Worm (Caenorhabditis elegans) whole organism, young adult: ENCODE results near the gene str-144.

ENCODE experiments used
- B0035.1 ChIP-seq: sonication (generic microtip); optimal IDR thresholded peaks from 2 replicates; lab custom pipeline; 2016; ENCODE audit warnings: missing genetic modification characterization, mild to moderate bottlenecking, missing compliant biosample characterization, missing genotype, missing genetic modification reagents
- B0261.1 ChIP-seq: sonication (generic microtip); optimal IDR thresholded peaks from 2 replicates; lab custom pipeline; 2016; ENCODE audit warnings: mild to moderate bottlenecking, missing genetic modification characterization, moderate library complexity, missing compliant biosample characterization
- C06A6.2 ChIP-seq: fragments of 200-800 bp; sonication (Bioruptor generic); conservative IDR thresholded peaks from 2 replicates; pipeline ENCODE4 v1.3.6; 2022; ENCODE audit warnings: missing genetic modification characterization, missing compliant biosample characterization
- C17E4.6 ChIP-seq: fragments of 200-800 bp; sonication (Bioruptor generic); IDR thresholded peaks from 2 replicates; pipeline ENCODE4 v1.3.6; 2022; ENCODE audit warnings: missing genetic modification reagents, missing genetic modification characterization, missing compliant biosample characterization
- F33H1.4 ChIP-seq: fragments of 200-800 bp; sonication (Bioruptor generic); IDR thresholded peaks from 2 replicates; pipeline ENCODE4 v1.3.6; 2022; ENCODE audit warnings: missing genetic modification reagents, missing genetic modification characterization, missing compliant biosample characterization
- F37B4.10 ChIP-seq: fragments of 200-800 bp; sonication (Bioruptor generic); IDR thresholded peaks from 2 replicates; pipeline ENCODE4 v1.3.6; 2022; ENCODE audit warnings: missing genetic modification characterization, missing compliant biosample characterization
- F39B2.1 ChIP-seq: fragments of 200-800 bp; sonication (Bioruptor generic); IDR thresholded peaks from 2 replicates; pipeline ENCODE4 v1.3.6; 2022; ENCODE audit warnings: missing genetic modification reagents, missing genetic modification characterization, missing compliant biosample characterization
- K11D2.4 ChIP-seq: fragments of 200-800 bp; sonication (Bioruptor generic); IDR thresholded peaks from 2 replicates; pipeline ENCODE4 v1.3.6; 2022; ENCODE audit warnings: missing genetic modification reagents, missing genetic modification characterization, missing compliant biosample characterization
- K12H6.12 ChIP-seq: fragments of 200-800 bp; sonication (Bioruptor generic); optimal IDR thresholded peaks from 2 replicates; lab custom pipeline; 2018; ENCODE audit warnings: mild to moderate bottlenecking, missing genetic modification characterization, missing compliant biosample characterization
- T26A5.8 ChIP-seq: sonication (generic microtip); optimal IDR thresholded peaks from 2 replicates; lab custom pipeline; 2016; ENCODE audit warnings: missing genetic modification characterization, missing compliant biosample characterization
- Y67H2A.10 ChIP-seq: fragments of 200-800 bp; sonication (Bioruptor generic); conservative IDR thresholded peaks from 2 replicates; pipeline ENCODE4 v1.3.6; 2022; ENCODE audit warnings: missing genetic modification reagents, missing genetic modification characterization, missing compliant biosample characterization
- Y79H2A.3 ChIP-seq: fragments of 200-800 bp; sonication (Bioruptor generic); conservative IDR thresholded peaks from 2 replicates; pipeline ENCODE4 v1.3.6; 2022; ENCODE audit warnings: missing genetic modification reagents, missing genetic modification characterization, missing compliant biosample characterization
- Y95B8A.8 ChIP-seq: fragments of 200-800 bp; sonication (Bioruptor generic); IDR thresholded peaks from 2 replicates; pipeline ENCODE4 v1.3.6; 2022; ENCODE audit warnings: missing genetic modification reagents, missing genetic modification characterization, missing compliant biosample characterization
- akir-1 ChIP-seq: fragments of 200-800 bp; sonication (Bioruptor generic); optimal IDR thresholded peaks from 2 replicates; lab custom pipeline; 2018; ENCODE audit warnings: mild to moderate bottlenecking, missing genetic modification characterization, moderate library complexity, missing compliant biosample characterization
- aptf-2 ChIP-seq: fragments of 200-800 bp; sonication (Bioruptor generic); conservative IDR thresholded peaks from 2 replicates; pipeline ENCODE4 v1.3.6; 2022; ENCODE audit warnings: missing genetic modification reagents, missing genetic modification characterization, missing compliant biosample characterization
- attf-3 ChIP-seq: fragments of 200-800 bp; sonication (Bioruptor generic); conservative IDR thresholded peaks from 2 replicates; pipeline ENCODE4 v1.3.6; 2022; ENCODE audit warnings: missing genetic modification reagents, missing genetic modification characterization, missing compliant biosample characterization
- bed-2 ChIP-seq: fragments of 200-800 bp; sonication (Bioruptor generic); IDR thresholded peaks from 2 replicates; pipeline ENCODE4 v1.3.6; 2022; ENCODE audit warnings: missing genetic modification reagents, missing genetic modification characterization, missing compliant biosample characterization
- ccch-3 ChIP-seq: fragments of 200-800 bp; sonication (Bioruptor generic); optimal IDR thresholded peaks from 2 replicates; lab custom pipeline; 2018; ENCODE audit warnings: mild to moderate bottlenecking, missing genetic modification characterization, missing compliant biosample characterization
- cebp-2 ChIP-seq: fragments of 200-800 bp; sonication (Bioruptor generic); IDR thresholded peaks from 2 replicates; pipeline ENCODE4 v1.3.6; 2022; ENCODE audit warnings: missing genetic modification characterization, missing compliant biosample characterization
- ceh-100 ChIP-seq: fragments of 200-800 bp; sonication (Bioruptor generic); IDR thresholded peaks from 2 replicates; pipeline ENCODE4 v1.3.6; 2022; ENCODE audit warnings: missing genetic modification reagents, missing genetic modification characterization, missing compliant biosample characterization
- ceh-40 ChIP-seq: fragments of 200-800 bp; sonication (Bioruptor generic); IDR thresholded peaks from 2 replicates; pipeline ENCODE4 v1.3.6; 2022; ENCODE audit warnings: missing genetic modification characterization, missing compliant biosample characterization
- egl-44 ChIP-seq: fragments of 200-800 bp; sonication (Bioruptor generic); IDR thresholded peaks from 2 replicates; pipeline ENCODE4 v1.3.6; 2022; ENCODE audit warnings: missing genetic modification reagents, missing genetic modification characterization, missing compliant biosample characterization
- egrh-3 ChIP-seq: fragments of 200-800 bp; sonication (Bioruptor generic); IDR thresholded peaks from 2 replicates; pipeline ENCODE4 v1.3.6; 2022; ENCODE audit warnings: missing genetic modification reagents, missing genetic modification characterization, missing compliant biosample characterization
- gei-17 ChIP-seq: fragments of 200-800 bp; sonication (Bioruptor generic); optimal IDR thresholded peaks from 2 replicates; lab custom pipeline; 2018; ENCODE audit warnings: mild to moderate bottlenecking, missing genetic modification characterization, missing compliant biosample characterization
- him-1 ChIP-seq: sonication (generic microtip); optimal IDR thresholded peaks from 2 replicates; lab custom pipeline; 2016; ENCODE audit warnings: missing genotype, missing genetic modification reagents, missing genetic modification characterization, missing compliant biosample characterization
- hlh-26 ChIP-seq: fragments of 200-800 bp; sonication (Bioruptor generic); conservative IDR thresholded peaks from 2 replicates; pipeline ENCODE4 v1.3.6; 2022; ENCODE audit warnings: missing genetic modification reagents, missing genetic modification characterization, missing compliant biosample characterization
- hmg-20 ChIP-seq: fragments of 200-800 bp; sonication (Bioruptor generic); IDR thresholded peaks from 2 replicates; pipeline ENCODE4 v1.3.6; 2022; ENCODE audit warnings: missing genetic modification reagents, missing genetic modification characterization, missing compliant biosample characterization
- hsf-1 ChIP-seq: fragments of 200-800 bp; sonication (Bioruptor generic); IDR thresholded peaks from 2 replicates; pipeline ENCODE4 v1.3.6; 2022; ENCODE audit warnings: missing genetic modification reagents, missing genetic modification characterization, missing compliant biosample characterization
- let-526 ChIP-seq: fragments of 200-800 bp; sonication (Bioruptor generic); IDR thresholded peaks from 2 replicates; pipeline ENCODE4 v1.3.6; 2022; ENCODE audit warnings: missing genetic modification reagents, missing genetic modification characterization, missing compliant biosample characterization
- let-607 ChIP-seq, 2 experiments: fragments of 200-800 bp in 1 of 2; sonication (Bioruptor generic) in 1 of 2; sonication (generic microtip) in 1 of 2; optimal IDR thresholded peaks; 2 replicates each; lab custom pipeline; 2016 to 2018; ENCODE audit warnings: mild to moderate bottlenecking in 2 of 2, missing compliant biosample characterization in 2 of 2, missing genetic modification characterization in 2 of 2, moderate library complexity in 2 of 2, missing genotype in 1 of 2
- lin-35 ChIP-seq, 3 experiments: fragments of 150-350 bp in 2 of 3; sonication (generic microtip) in 1 of 3; optimal IDR thresholded peaks; 2 replicates each; lab custom pipeline; 2014 to 2018; ENCODE audit warnings: missing biosample characterization in 3 of 3, missing genetic modification characterization in 3 of 3, missing genetic modification reagents in 3 of 3
- lsl-1 ChIP-seq: fragments of 200-800 bp; sonication (Bioruptor generic); optimal IDR thresholded peaks from 2 replicates; lab custom pipeline; 2018; ENCODE audit warnings: mild to moderate bottlenecking, missing genetic modification characterization, moderate library complexity, missing compliant biosample characterization
- lsy-27 ChIP-seq: sonication (generic microtip); optimal IDR thresholded peaks from 2 replicates; lab custom pipeline; 2017; ENCODE audit warnings: missing genetic modification characterization, mild to moderate bottlenecking, missing compliant biosample characterization, antibody characterized with exemption, missing genotype, borderline replicate concordance; ENCODE audit not compliant: insufficient read depth
- madf-10 ChIP-seq: sonication (generic microtip); optimal IDR thresholded peaks from 2 replicates; lab custom pipeline; 2016; ENCODE audit warnings: mild to moderate bottlenecking, missing genetic modification characterization, missing compliant biosample characterization
- madf-3 ChIP-seq: fragments of 200-800 bp; sonication (Bioruptor generic); IDR thresholded peaks from 2 replicates; pipeline ENCODE4 v1.3.6; 2022; ENCODE audit warnings: missing genetic modification reagents, missing genetic modification characterization, missing compliant biosample characterization
- madf-8 ChIP-seq: fragments of 200-800 bp; sonication (Bioruptor generic); conservative IDR thresholded peaks from 2 replicates; pipeline ENCODE4 v1.3.6; 2022; ENCODE audit warnings: missing genetic modification reagents, missing genetic modification characterization, missing compliant biosample characterization
- mes-4 ChIP-seq: sonication (generic microtip); optimal IDR thresholded peaks from 2 replicates; lab custom pipeline; 2016; ENCODE audit warnings: missing genotype, missing genetic modification characterization, missing compliant biosample characterization
- nfya-2 ChIP-seq: fragments of 200-800 bp; sonication (Bioruptor generic); IDR thresholded peaks from 2 replicates; pipeline ENCODE4 v1.3.6; 2022; ENCODE audit warnings: missing genetic modification reagents, missing genetic modification characterization, missing compliant biosample characterization
- nhr-120 ChIP-seq: fragments of 200-800 bp; sonication (Bioruptor generic); IDR thresholded peaks from 2 replicates; pipeline ENCODE4 v1.3.6; 2022; ENCODE audit warnings: missing genetic modification characterization, missing compliant biosample characterization
- nhr-90 ChIP-seq: sonication (generic microtip); optimal IDR thresholded peaks from 2 replicates; lab custom pipeline; 2016; ENCODE audit warnings: missing genotype, mild to moderate bottlenecking, missing genetic modification characterization, missing compliant biosample characterization
- pbrm-1 ChIP-seq: fragments of 200-800 bp; sonication (Bioruptor generic); IDR thresholded peaks from 2 replicates; pipeline ENCODE4 v1.3.6; 2022; ENCODE audit warnings: missing genetic modification reagents, missing genetic modification characterization, missing compliant biosample characterization
- rcor-1 ChIP-seq: fragments of 200-800 bp; sonication (Bioruptor generic); IDR thresholded peaks from 2 replicates; pipeline ENCODE4 v1.3.6; 2022; ENCODE audit warnings: missing genetic modification reagents, missing genetic modification characterization, missing compliant biosample characterization
- repo-1 ChIP-seq: sonication (generic microtip); optimal IDR thresholded peaks from 2 replicates; lab custom pipeline; 2017; ENCODE audit warnings: mild to moderate bottlenecking, missing genetic modification characterization, missing compliant biosample characterization
- sea-2 ChIP-seq: fragments of 200-800 bp; sonication (Bioruptor generic); IDR thresholded peaks from 2 replicates; pipeline ENCODE4 v1.3.6; 2022; ENCODE audit warnings: missing genetic modification characterization, missing compliant biosample characterization
- snpc-4 ChIP-seq, 5 experiments: fragments of 150-350 bp in 1 of 5; sonication (generic microtip) in 4 of 5; optimal IDR thresholded peaks; 2 replicates each; lab custom pipeline; 2014 to 2018; ENCODE audit warnings: missing genetic modification characterization in 5 of 5, missing biosample characterization in 3 of 5, antibody characterized with exemption in 2 of 5, mild to moderate bottlenecking in 2 of 5, missing compliant biosample characterization in 2 of 5, missing genotype in 2 of 5, moderate library complexity in 2 of 5, missing genetic modification reagents in 1 of 5
- ztf-18 ChIP-seq: sonication (generic microtip); optimal IDR thresholded peaks from 2 replicates; lab custom pipeline; 2016; ENCODE audit warnings: missing genotype, mild to moderate bottlenecking, missing genetic modification characterization, missing compliant biosample characterization
- ztf-25 ChIP-seq: fragments of 200-800 bp; sonication (Bioruptor generic); IDR thresholded peaks from 2 replicates; pipeline ENCODE4 v1.3.6; 2022; ENCODE audit warnings: missing genetic modification reagents, missing genetic modification characterization, missing compliant biosample characterization

The str-144 gene

DNA sequence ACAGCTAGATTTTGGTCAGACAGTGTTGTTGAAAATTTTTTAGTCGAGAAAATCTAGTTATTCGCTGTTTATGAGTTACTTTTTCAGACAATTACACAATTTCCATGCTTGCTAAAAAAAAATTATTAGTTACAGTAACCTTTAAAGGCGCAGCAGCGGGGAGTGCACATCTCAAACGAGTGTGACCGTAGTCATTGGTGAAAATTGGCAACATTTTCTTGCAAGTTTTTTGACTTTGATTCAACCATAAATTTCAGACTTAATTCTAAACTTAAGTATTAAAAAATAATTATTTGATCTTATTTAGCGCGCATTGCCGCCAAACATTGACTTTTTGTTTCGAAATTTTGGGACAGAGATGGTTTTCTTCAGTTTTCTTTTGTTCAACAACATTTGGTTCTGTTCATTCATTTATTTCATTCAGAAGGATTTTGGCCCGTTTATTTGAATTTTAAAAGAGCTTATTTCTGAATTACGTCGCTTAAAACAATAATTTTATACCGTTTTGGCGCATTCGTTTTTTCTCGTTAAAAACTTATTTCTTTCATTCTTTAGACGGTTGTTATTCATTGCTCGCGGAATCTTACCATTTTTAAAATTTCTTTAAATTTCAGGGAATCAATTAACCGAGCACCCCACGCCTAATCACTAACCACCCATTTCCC, 43.0 kb downstream of the str-144 start, which contains the start of gene oma-2 (continued):
- TF ChIP-seq madf-3 (0 out of 2 replicates have a peak, but pooled peaks have one; percentile 16), snpc-4 (GFP tag; optimal IDR thresholded peaks at IDR 0.05; lab: Kevin White, UChicago) (no peak), snpc-4 (tag; optimal IDR thresholded peaks at IDR 0.05; lab: Kevin White, UChicago) (peak in 1 of 4 experiments; percentile 39), F39B2.1 (GFP tag; lab: Robert Waterston, UW) (no peak), Y67H2A.10 (GFP tag; lab: Robert Waterston, UW) (no peak), cebp-2 (GFP tag; lab: Robert Waterston, UW) (no peak), madf-10 (no peak), Y95B8A.8 (GFP tag; lab: Robert Waterston, UW) (0 out of 2 replicates have a peak, but pooled peaks have one; percentile 47), lsy-27 (tag; lab: Kevin White, UChicago) (no peak), mes-4 (no peak), ccch-3 (GFP tag; lab: Kevin White, UChicago) (no peak), B0261.1 (tag; lab: Kevin White, UChicago) (no peak), ztf-18 (tag; lab: Kevin White, UChicago) (peak; percentile 37), sea-2 (GFP tag; lab: Robert Waterston, UW) (no peak), aptf-2 (GFP tag; lab: Robert Waterston, UW) (no peak), rcor-1 (GFP tag; lab: Robert Waterston, UW) (peak; percentile 49), ceh-100 (GFP tag; lab: Robert Waterston, UW) (no peak), egrh-3 (GFP tag; lab: Robert Waterston, UW) (no peak), attf-3 (GFP tag; lab: Robert Waterston, UW) (0 out of 2 replicates have a peak, but pooled peaks have one; percentile 21), hlh-26 (no peak), bed-2 (GFP tag; lab: Robert Waterston, UW) (no peak), C06A6.2 (no peak), lsl-1 (GFP tag; lab: Kevin White, UChicago) (peak; percentile 99), nfya-2 (GFP tag; lab: Robert Waterston, UW) (no peak), madf-8 (GFP tag; lab: Robert Waterston, UW) (peak; percentile 95), egl-44 (no peak), lin-35 (GFP tag; optimal IDR thresholded peaks at IDR 0.05; lab: Kevin White, UChicago) (no peak), T26A5.8 (tag; lab: Kevin White, UChicago) (no peak), repo-1 (tag; lab: Kevin White, UChicago) (no peak), let-607 (tag; optimal IDR thresholded peaks at IDR 0.05; lab: Kevin White, UChicago) (no peak), Y79H2A.3 (no peak), nhr-120 (no peak), F37B4.10 (no peak), gei-17 (no peak), hmg-20 (GFP tag; lab: Robert Waterston, UW) (no peak), him-1 (tag; lab: Kevin White, UChicago) (no peak), B0035.1 (tag; lab: Kevin White, UChicago) (no peak), hsf-1 (GFP tag; lab: Robert Waterston, UW) (peak; percentile 90), let-526 (no peak), akir-1 (GFP tag; lab: Kevin White, UChicago) (no peak), K12H6.12 (tag; lab: Kevin White, UChicago) (no peak), ceh-40 (no peak), pbrm-1 (GFP tag; lab: Robert Waterston, UW) (peak; percentile 37; the same call in 1 of the 2 replicates), ztf-25 (GFP tag; lab: Robert Waterston, UW) (no peak), K11D2.4 (GFP tag; lab: Robert Waterston, UW) (no peak), C17E4.6 (GFP tag; lab: Robert Waterston, UW) (no peak), nhr-90 (tag; lab: Kevin White, UChicago) (no peak), F33H1.4 (GFP tag; lab: Robert Waterston, UW) (peak; percentile 87)
